Fruit fly (Drosophila melanogaster) whole organism: ENCODE results near the gene CG31693.

Experiments used
- CG8478 ChIP-seq: fragments of >200 bp; optimal IDR thresholded peaks from 2 replicates; lab custom pipeline; 2018; ENCODE audit warnings: inconsistent platforms
- Dll ChIP-seq: fragments of >200 bp; optimal IDR thresholded peaks from 2 replicates; lab custom pipeline; 2017
- usp ChIP-seq: fragments of >200 bp; optimal IDR thresholded peaks from 2 replicates; lab custom pipeline; 2017; ENCODE audit warnings: missing biosample characterization, missing genetic modification characterization, mixed read lengths

The CG31693 gene

DNA sequence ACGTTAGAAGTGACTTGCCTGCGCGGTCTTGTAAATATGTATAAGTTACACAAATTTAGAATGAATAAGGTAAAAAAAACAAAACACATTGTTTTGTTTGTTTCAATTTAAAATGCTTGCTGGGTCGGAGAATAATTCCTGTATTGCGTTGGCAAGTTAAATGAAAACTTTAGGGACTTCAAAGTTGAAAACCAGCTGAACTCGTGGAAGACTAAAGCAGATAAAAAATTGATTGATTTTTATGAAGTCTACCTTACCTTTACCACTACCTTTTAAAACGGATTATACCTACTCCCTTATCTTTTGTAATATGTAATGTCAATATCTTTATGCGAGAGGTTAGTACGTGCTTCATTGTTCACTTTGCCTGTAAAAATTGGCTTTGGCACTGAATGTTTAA, 50.3 kb downstream of the CG31693 start, which contains the start of gene CG42597:
TSS of gene CG42597 (minus strand) at position 101 of the 400 bp plus-strand sequence.
- TF ChIP-seq usp (GFP tag; lab: Kevin White, UChicago) (no peak), CG8478 (lab: Kevin White, UChicago) (no peak), Dll (lab: Kevin White, UChicago) (no peak)
